Worm (Caenorhabditis elegans): Measurements from ENCODE around the gene dpy-6.

- no peak for TF ChIP-seq nhr-11 (tag; optimal IDR thresholded peaks at IDR 0.05)
- no peak for TF ChIP-seq nhr-28 (tag; optimal IDR thresholded peaks at IDR 0.05)
Measured at ce11 chrX:8476308-8476707, 20.9 kb upstream of the dpy-6 start.

Measured in whole organism, L4 larva.